Fruit fly (Drosophila melanogaster): ENCODE measurements around the gene CG16800.

CG16800 gene

DNA sequence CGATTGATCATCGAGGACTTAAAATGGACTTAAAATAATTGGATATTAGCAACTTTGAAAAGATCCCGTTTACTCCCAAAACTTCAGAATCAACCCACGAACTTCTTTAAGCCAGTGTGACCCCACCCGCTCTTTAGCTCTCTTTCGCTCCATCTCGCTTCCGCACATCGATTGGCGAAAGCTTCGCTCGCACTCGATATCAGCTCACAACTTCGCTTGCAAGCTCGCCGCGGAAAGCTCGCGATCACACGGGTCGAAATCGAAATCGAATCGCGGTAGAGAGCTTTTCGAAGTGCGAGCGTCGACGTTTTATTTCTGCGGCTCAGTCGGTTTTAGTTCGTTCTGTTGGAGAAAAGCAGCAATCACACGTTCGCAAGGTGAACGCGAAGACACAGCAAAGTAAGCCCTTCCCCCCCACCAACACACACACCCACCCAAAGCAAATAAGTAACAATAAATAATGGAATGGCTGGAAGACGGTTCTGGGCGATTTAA, 7.7 kb downstream of the CG16800 start, which contains the start of gene Vha68-2 (continued):
- peak; percentile 56; the same call in 2 of the 3 replicates for TF ChIP-seq knrl (GFP tag; IDR thresholded peaks at IDR 0.05; ENCODE audit: partially characterized antibody)
- TF ChIP-seq exex (tag; optimal IDR thresholded peaks at IDR 0.05): peak; percentile 3
- peak; percentile 29 for TF ChIP-seq ind (GFP tag; optimal IDR thresholded peaks at IDR 0.05)
- 0 out of 2 replicates have a peak, but pooled peaks have one; percentile 34 for TF ChIP-seq NFAT (GFP tag; IDR thresholded peaks at IDR 0.05)
- peak; percentile 29 for TF ChIP-seq CG12155 (GFP tag; optimal IDR thresholded peaks at IDR 0.05)
- TF ChIP-seq Xrp1 (GFP tag; IDR thresholded peaks at IDR 0.05): no peak
- TF ChIP-seq CG34224 (GFP tag; IDR thresholded peaks at IDR 0.05; ENCODE audit: partially characterized antibody): no peak
- TF ChIP-seq CG4854 (GFP tag; optimal IDR thresholded peaks at IDR 0.05): no peak
- no peak for TF ChIP-seq CG4617 (GFP tag; optimal IDR thresholded peaks at IDR 0.05; ENCODE audit: borderline replicate concordance)
- no peak for TF ChIP-seq btn (GFP tag; optimal IDR thresholded peaks at IDR 0.05)
- no peak for TF ChIP-seq CG15479 (GFP tag; optimal IDR thresholded peaks at IDR 0.05)
- TF ChIP-seq sens (GFP tag): peak; percentile 79
- TF ChIP-seq CG10979 (tag; optimal IDR thresholded peaks at IDR 0.05): no peak
- TF ChIP-seq gcm2 (GFP tag; optimal IDR thresholded peaks at IDR 0.05): no peak
- TF ChIP-seq prd (optimal IDR thresholded peaks at IDR 0.05): no peak
- TF ChIP-seq prd (GFP tag; IDR thresholded peaks at IDR 0.05): no peak
- TF ChIP-seq CG31365 (tag; optimal IDR thresholded peaks at IDR 0.05): peak; percentile 8
- 0 out of 3 replicates have a peak, but pooled peaks have one; percentile 14 for TF ChIP-seq z (GFP tag; IDR thresholded peaks at IDR 0.05)
- TF ChIP-seq CG12236 (GFP tag; optimal IDR thresholded peaks at IDR 0.05): peak; percentile 17
- no peak for TF ChIP-seq Dad (GFP tag; optimal IDR thresholded peaks at IDR 0.05)
- TF ChIP-seq Bgb (GFP tag; IDR thresholded peaks at IDR 0.05; ENCODE audit: partially characterized antibody): peak; percentile 77
- no peak for TF ChIP-seq CG31388 (GFP tag; optimal IDR thresholded peaks at IDR 0.05)
- TF ChIP-seq lov (optimal IDR thresholded peaks at IDR 0.05): no peak
- TF ChIP-seq lov (GFP tag; IDR thresholded peaks at IDR 0.05): no peak
- no peak for TF ChIP-seq pros (GFP tag; optimal IDR thresholded peaks at IDR 0.05)
- TF ChIP-seq CG4424 (GFP tag; optimal IDR thresholded peaks at IDR 0.05): no peak
- TF ChIP-seq PHDP (tag; optimal IDR thresholded peaks at IDR 0.05): peak; percentile 68
- no peak for TF ChIP-seq B-H1 (GFP tag; IDR thresholded peaks at IDR 0.05)
- no peak for TF ChIP-seq fd102C (GFP tag; optimal IDR thresholded peaks at IDR 0.05)
- TF ChIP-seq CG1529 (GFP tag; optimal IDR thresholded peaks at IDR 0.05): peak; percentile 31
- TF ChIP-seq phol (tag; optimal IDR thresholded peaks at IDR 0.05): no peak
- peak; percentile 79 for TF ChIP-seq HmgD (GFP tag; optimal IDR thresholded peaks at IDR 0.05)
- peak; percentile 62 for TF ChIP-seq Ptx1 (GFP tag; IDR thresholded peaks at IDR 0.05)
- peak; percentile 57 for TF ChIP-seq Ets97D (GFP tag; optimal IDR thresholded peaks at IDR 0.05)
- TF ChIP-seq lola (GFP tag; optimal IDR thresholded peaks at IDR 0.05): no peak
- TF ChIP-seq CG4282 (GFP tag; optimal IDR thresholded peaks at IDR 0.05): no peak
- TF ChIP-seq CG10959 (GFP tag; IDR thresholded peaks at IDR 0.05): 0 out of 2 replicates have a peak, but pooled peaks have one; percentile 7
- no peak for TF ChIP-seq Abd-B (GFP tag; optimal IDR thresholded peaks at IDR 0.05)
- no peak for TF ChIP-seq peb (GFP tag; IDR thresholded peaks at IDR 0.05)
- peak; percentile 35 for TF ChIP-seq CG13123 (GFP tag; optimal IDR thresholded peaks at IDR 0.05)
- peak; percentile 67; the same call in 2 of the 3 replicates for TF ChIP-seq dysf (GFP tag; IDR thresholded peaks at IDR 0.05)
- peak; percentile 61 for TF ChIP-seq CG2116 (GFP tag; optimal IDR thresholded peaks at IDR 0.05)
- peak; percentile 25 for TF ChIP-seq CG12071 (GFP tag; optimal IDR thresholded peaks at IDR 0.05)
- peak; percentile 49 for TF ChIP-seq nom (GFP tag; optimal IDR thresholded peaks at IDR 0.05)
- peak; percentile 23 for TF ChIP-seq tin (GFP tag; optimal IDR thresholded peaks at IDR 0.05)
- TF ChIP-seq CG6254 (GFP tag; optimal IDR thresholded peaks at IDR 0.05): no peak
- TF ChIP-seq ATbp (GFP tag; optimal IDR thresholded peaks at IDR 0.05): peak; percentile 77
- peak; percentile 9 for TF ChIP-seq CG4328 (GFP tag; optimal IDR thresholded peaks at IDR 0.05)
- TF ChIP-seq CG18619 (GFP tag; optimal IDR thresholded peaks at IDR 0.05): peak; percentile 60
- no peak for TF ChIP-seq CG6689 (GFP tag; IDR thresholded peaks at IDR 0.05)
- TF ChIP-seq vvl (GFP tag; IDR thresholded peaks at IDR 0.05): peak; percentile 79
